Fruit fly (Drosophila melanogaster) whole organism, embryonic: ENCODE data around the gene CG14647.
A peak's percentile ranks its signal among the peaks of the same experiment; 100 is the strongest.

Experiments used
- Bdp1 ChIP-seq: fragments of 200-800 bp; sonication (Bioruptor generic); optimal IDR thresholded peaks from 3 replicates; lab custom pipeline; 2016; ENCODE audit warnings: missing biosample characterization, missing genetic modification characterization
- Blimp-1 ChIP-seq: fragments of 200-800 bp; sonication (Bioruptor generic); optimal IDR thresholded peaks from 3 replicates; lab custom pipeline; 2018; ENCODE audit warnings: missing biosample characterization, missing genetic modification characterization, mild to moderate bottlenecking, moderate library complexity, missing genetic modification reagents
- CG10147 ChIP-seq: fragments of 200-800 bp; sonication (Bioruptor generic); optimal IDR thresholded peaks from 2 replicates; lab custom pipeline; 2019; ENCODE audit warnings: missing biosample characterization, mild to moderate bottlenecking, missing genetic modification characterization, moderate library complexity
- CG10543 ChIP-seq: fragments of 200-800 bp; sonication (Bioruptor generic); optimal IDR thresholded peaks from 3 replicates; lab custom pipeline; 2017; ENCODE audit warnings: missing biosample characterization, mild to moderate bottlenecking, missing genetic modification characterization, moderate library complexity
- CG10979 ChIP-seq: fragments of 200-800 bp; sonication (Bioruptor generic); optimal IDR thresholded peaks from 2 replicates; lab custom pipeline; 2018; ENCODE audit warnings: missing biosample characterization, mild to moderate bottlenecking, missing genetic modification characterization, moderate library complexity
- CG12155 ChIP-seq: fragments of 200-800 bp; sonication (Bioruptor generic); optimal IDR thresholded peaks from 3 replicates; lab custom pipeline; 2016; ENCODE audit warnings: missing biosample characterization, missing genetic modification characterization
- CG12744 ChIP-seq: fragments of 200-800 bp; sonication (Bioruptor generic); optimal IDR thresholded peaks from 2 replicates; lab custom pipeline; 2016; ENCODE audit warnings: missing biosample characterization, missing genetic modification characterization
- CG12769 ChIP-seq: fragments of 200-800 bp; sonication (Bioruptor generic); optimal IDR thresholded peaks from 2 replicates; lab custom pipeline; 2019; ENCODE audit warnings: missing biosample characterization, mild to moderate bottlenecking, missing genetic modification characterization, moderate library complexity
- CG14441 ChIP-seq: fragments of 200-800 bp; sonication (Bioruptor generic); IDR thresholded peaks from 2 replicates; pipeline ENCODE4 v1.3.6; 2022; ENCODE audit warnings: missing biosample characterization, missing genetic modification characterization
- CG32532 ChIP-seq: fragments of 200-800 bp; sonication (Bioruptor generic); IDR thresholded peaks from 2 replicates; pipeline ENCODE4 v1.3.6; 2022; ENCODE audit warnings: missing biosample characterization, missing genetic modification characterization
- CG34422 ChIP-seq: fragments of 200-800 bp; sonication (Bioruptor generic); IDR thresholded peaks from 3 replicates; pipeline ENCODE4 v1.3.6; 2022; ENCODE audit warnings: missing biosample characterization, missing genetic modification characterization
- CG5180 ChIP-seq: fragments of 200-800 bp; sonication (Bioruptor generic); optimal IDR thresholded peaks from 3 replicates; lab custom pipeline; 2017; ENCODE audit warnings: missing biosample characterization, missing genetic modification characterization, mild to moderate bottlenecking, moderate library complexity, missing genetic modification reagents
- CG6683 ChIP-seq: fragments of 200-800 bp; sonication (Bioruptor generic); optimal IDR thresholded peaks from 2 replicates; lab custom pipeline; 2017; ENCODE audit warnings: missing biosample characterization, mild to moderate bottlenecking, missing genetic modification characterization, missing genetic modification reagents
- CG8281 ChIP-seq: fragments of 200-800 bp; sonication (Bioruptor generic); optimal IDR thresholded peaks from 2 replicates; lab custom pipeline; 2018; ENCODE audit warnings: missing biosample characterization, mild to moderate bottlenecking, missing genetic modification characterization, moderate library complexity
- Chrac-16 ChIP-seq: fragments of 200-800 bp; sonication (Bioruptor generic); optimal IDR thresholded peaks from 3 replicates; lab custom pipeline; 2016; ENCODE audit warnings: missing biosample characterization, missing genetic modification characterization
- Dip3 ChIP-seq: fragments of 200-800 bp; sonication (Bioruptor generic); optimal IDR thresholded peaks from 3 replicates; lab custom pipeline; 2016; ENCODE audit warnings: missing biosample characterization, missing genetic modification characterization
- E2f1 ChIP-seq: fragments of 200-800 bp; sonication (Bioruptor generic); IDR thresholded peaks from 2 replicates; pipeline ENCODE4 v1.3.6; 2022; ENCODE audit warnings: missing biosample characterization, missing genetic modification characterization
- E2f2 ChIP-seq: fragments of 200-800 bp; sonication (Bioruptor generic); IDR thresholded peaks from 2 replicates; pipeline ENCODE4 v1.3.6; 2022; ENCODE audit warnings: missing biosample characterization, missing genetic modification characterization
- ERR ChIP-seq: fragments of 200-800 bp; sonication (Bioruptor generic); optimal IDR thresholded peaks from 2 replicates; lab custom pipeline; 2016; ENCODE audit warnings: missing biosample characterization, missing genetic modification characterization
- Fer1 ChIP-seq: fragments of 200-800 bp; sonication (Bioruptor generic); optimal IDR thresholded peaks from 2 replicates; lab custom pipeline; 2017; ENCODE audit warnings: missing biosample characterization, mild to moderate bottlenecking, missing genetic modification characterization
- GATAe ChIP-seq: fragments of 200-800 bp; sonication (Bioruptor generic); conservative IDR thresholded peaks from 2 replicates; pipeline ENCODE4 v1.3.6; 2022; ENCODE audit warnings: missing biosample characterization, missing genetic modification characterization
- HHEX ChIP-seq: fragments of 200-800 bp; sonication (Bioruptor generic); optimal IDR thresholded peaks from 3 replicates; lab custom pipeline; 2017; ENCODE audit warnings: missing biosample characterization, mild to moderate bottlenecking, missing genetic modification characterization, missing genetic modification reagents
- Hmr ChIP-seq: fragments of 200-800 bp; sonication (Bioruptor generic); optimal IDR thresholded peaks from 3 replicates; lab custom pipeline; 2017; ENCODE audit warnings: mild to moderate bottlenecking, missing biosample characterization, missing genetic modification reagents, missing genetic modification characterization
- Med ChIP-seq: fragments of 200-800 bp; sonication (Bioruptor generic); peaks from one replicate; lab custom pipeline; 2016; ENCODE audit warnings: missing biosample characterization, missing genetic modification characterization, mild to moderate bottlenecking, inconsistent platforms, moderate library complexity
- NC2α ChIP-seq: fragments of 200-800 bp; sonication (Bioruptor generic); optimal IDR thresholded peaks from 2 replicates; lab custom pipeline; 2016; ENCODE audit warnings: missing biosample characterization, missing genetic modification characterization
- PHDP ChIP-seq: fragments of 200-800 bp; sonication (Bioruptor generic); optimal IDR thresholded peaks from 3 replicates; lab custom pipeline; 2018; ENCODE audit warnings: missing biosample characterization, mild to moderate bottlenecking, missing genetic modification characterization, moderate library complexity
- Usf ChIP-seq: fragments of 200-800 bp; sonication (Bioruptor generic); optimal IDR thresholded peaks from 2 replicates; lab custom pipeline; 2017; ENCODE audit warnings: missing genotype, missing biosample characterization, missing genetic modification characterization
- bbx ChIP-seq: fragments of 200-800 bp; sonication (Bioruptor generic); IDR thresholded peaks from 2 replicates; pipeline ENCODE4 v1.3.6; 2022; ENCODE audit warnings: missing biosample characterization, missing genetic modification characterization; ENCODE audit not compliant: partially characterized antibody
- bowl ChIP-seq: fragments of 200-800 bp; sonication (Bioruptor generic); IDR thresholded peaks from 2 replicates; pipeline ENCODE4 v1.3.6; 2022; ENCODE audit warnings: missing biosample characterization, missing genetic modification characterization
- cato ChIP-seq: fragments of 200-800 bp; sonication (Bioruptor generic); optimal IDR thresholded peaks from 2 replicates; lab custom pipeline; 2016; ENCODE audit warnings: missing biosample characterization, missing genetic modification characterization, borderline replicate concordance
- cg ChIP-seq: fragments of 200-800 bp; sonication (Bioruptor generic); optimal IDR thresholded peaks from 3 replicates; lab custom pipeline; 2019; ENCODE audit warnings: missing biosample characterization, mild to moderate bottlenecking, missing genetic modification characterization, moderate library complexity
- cwo ChIP-seq: fragments of 200-800 bp; sonication (Bioruptor generic); optimal IDR thresholded peaks from 3 replicates; lab custom pipeline; 2017; ENCODE audit warnings: missing biosample characterization, missing genetic modification characterization, mild to moderate bottlenecking, moderate library complexity, missing genetic modification reagents
- dpn ChIP-seq, 2 experiments: fragments of 200-800 bp; sonication (Bioruptor generic); optimal IDR thresholded peaks; 3 replicates each; lab custom pipeline; 2016; ENCODE audit warnings: missing biosample characterization in 2 of 2, missing genetic modification characterization in 2 of 2
- ewg ChIP-seq: fragments of 200-800 bp; sonication (Bioruptor generic); optimal IDR thresholded peaks from 3 replicates; lab custom pipeline; 2017; ENCODE audit warnings: mild to moderate bottlenecking, missing biosample characterization, missing genetic modification reagents, missing genetic modification characterization
- fd96Cb ChIP-seq: fragments of 200-800 bp; sonication (Bioruptor generic); optimal IDR thresholded peaks from 2 replicates; lab custom pipeline; 2018; ENCODE audit warnings: missing biosample characterization, mild to moderate bottlenecking, missing genetic modification characterization, moderate library complexity
- ftz-f1 ChIP-seq: fragments of 200-800 bp; sonication (Bioruptor generic); optimal IDR thresholded peaks from 2 replicates; lab custom pipeline; 2016; ENCODE audit warnings: missing biosample characterization, missing genetic modification characterization
- grau ChIP-seq: fragments of 200-800 bp; optimal IDR thresholded peaks from 3 replicates; lab custom pipeline; 2019; ENCODE audit warnings: missing biosample characterization, mild to moderate bottlenecking, missing genetic modification characterization, moderate library complexity
- ham ChIP-seq: fragments of 200-800 bp; sonication (Bioruptor generic); IDR thresholded peaks from 2 replicates; pipeline ENCODE4 v1.3.6; 2022; ENCODE audit warnings: missing biosample characterization, missing genetic modification characterization
- lab ChIP-seq: fragments of 200-800 bp; sonication (Bioruptor generic); optimal IDR thresholded peaks from 3 replicates; lab custom pipeline; 2017; ENCODE audit warnings: missing biosample characterization, missing genetic modification characterization, mild to moderate bottlenecking, moderate library complexity, missing genetic modification reagents
- lilli ChIP-seq: fragments of 200-800 bp; sonication (Bioruptor generic); optimal IDR thresholded peaks from 3 replicates; lab custom pipeline; 2016; ENCODE audit warnings: missing biosample characterization, missing genetic modification characterization
- lola ChIP-seq, 3 experiments: fragments of >200 bp in 2 of 3; fragments of 200-800 bp in 1 of 3; sonication (Bioruptor generic) in 1 of 3; optimal IDR thresholded peaks; 2 replicates each; lab custom pipeline; 2017 to 2019; ENCODE audit warnings: missing biosample characterization in 3 of 3, missing genetic modification characterization in 3 of 3, mild to moderate bottlenecking in 1 of 3, moderate library complexity in 1 of 3
- mirr ChIP-seq: fragments of 200-800 bp; sonication (Bioruptor generic); optimal IDR thresholded peaks from 3 replicates; lab custom pipeline; 2018; ENCODE audit warnings: missing biosample characterization, mild to moderate bottlenecking, missing genetic modification characterization
- pzg ChIP-seq: fragments of 200-800 bp; sonication (Bioruptor generic); optimal IDR thresholded peaks from 3 replicates; lab custom pipeline; 2018; ENCODE audit warnings: missing biosample characterization, mild to moderate bottlenecking, missing genetic modification characterization, moderate library complexity
- rib ChIP-seq: fragments of 200-800 bp; sonication (Bioruptor generic); IDR thresholded peaks from 2 replicates; pipeline ENCODE4 v1.3.6; 2022; ENCODE audit warnings: missing biosample characterization, missing genetic modification characterization
- sd ChIP-seq: fragments of 200-800 bp; sonication (Bioruptor generic); optimal IDR thresholded peaks from 3 replicates; lab custom pipeline; 2018; ENCODE audit warnings: missing biosample characterization, mild to moderate bottlenecking, missing genetic modification characterization, moderate library complexity
- slbo ChIP-seq: fragments of 200-800 bp; sonication (Bioruptor generic); IDR thresholded peaks from 2 replicates; pipeline ENCODE4 v1.3.6; 2022; ENCODE audit warnings: missing biosample characterization, missing genetic modification characterization
- sug ChIP-seq: fragments of 200-800 bp; optimal IDR thresholded peaks from 2 replicates; lab custom pipeline; 2019; ENCODE audit warnings: missing biosample characterization, mild to moderate bottlenecking, missing genetic modification characterization, moderate library complexity
- zen2 ChIP-seq: fragments of 200-800 bp; sonication (Bioruptor generic); IDR thresholded peaks from 3 replicates; pipeline ENCODE4 v1.3.6; 2022; ENCODE audit warnings: missing biosample characterization, missing genetic modification characterization; ENCODE audit not compliant: partially characterized antibody

CG14647 gene

DNA sequence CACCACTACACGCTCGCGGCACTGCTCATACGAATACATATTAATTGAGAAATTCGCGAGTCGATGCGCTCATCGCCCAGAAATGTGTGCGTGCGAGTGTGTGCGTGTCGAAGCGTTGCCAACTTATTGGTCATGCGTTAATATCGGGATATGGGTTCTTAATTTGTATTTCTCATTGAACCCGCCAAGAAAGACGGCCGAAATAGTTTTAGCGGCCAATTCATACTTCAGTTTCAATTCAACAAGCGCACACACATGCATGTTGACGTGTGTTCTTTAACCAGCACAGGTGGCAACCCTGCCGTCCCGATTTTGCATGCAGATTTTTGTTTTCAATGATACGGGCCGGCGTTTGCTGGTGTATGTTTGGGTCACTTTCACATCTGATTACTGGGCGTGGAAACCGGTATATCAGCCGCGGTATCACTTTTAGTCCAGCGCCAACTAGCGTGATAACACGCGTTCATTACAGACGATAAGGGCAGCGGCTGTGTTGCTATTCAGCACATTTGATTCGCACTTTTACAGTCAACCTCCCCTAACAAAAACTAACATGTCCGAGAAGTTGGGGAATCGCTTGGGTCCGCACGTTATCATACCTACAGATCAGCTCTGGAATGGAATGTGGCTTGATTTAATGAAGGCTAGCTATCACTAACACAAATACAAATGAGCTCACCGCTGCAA, 3.5 kb downstream of the CG14647 start (continued):
- TF ChIP-seq ftz-f1, result no peak
- TF ChIP-seq CG14441 (GFP tag; lab: Robert Waterston, UW), result no peak
- peak in 1 of 3 experiments; percentile 11 for TF ChIP-seq lola (GFP tag; optimal IDR thresholded peaks at IDR 0.05; lab: Kevin White, UChicago)
- peak; percentile 21 for TF ChIP-seq ewg (GFP tag; lab: Kevin White, UChicago)
- TF ChIP-seq bbx (GFP tag; lab: Robert Waterston, UW), result 0 out of 2 replicates have a peak, but pooled peaks have one; percentile 6
- TF ChIP-seq sug (tag; lab: Kevin White, UChicago), result peak; percentile 65
- no peak for TF ChIP-seq Usf (GFP tag; lab: Kevin White, UChicago)
- peak; percentile 13 for TF ChIP-seq PHDP (tag; lab: Kevin White, UChicago)
- peak; percentile 38 for TF ChIP-seq Dip3 (GFP tag; lab: Kevin White, UChicago)
- peak; percentile 45; the same call in 1 of the 3 replicates for TF ChIP-seq zen2 (GFP tag; lab: Robert Waterston, UW)
- no peak for TF ChIP-seq fd96Cb (tag; lab: Kevin White, UChicago)
- peak; percentile 6 for TF ChIP-seq lilli (GFP tag; lab: Kevin White, UChicago)
- TF ChIP-seq lab (GFP tag; lab: Kevin White, UChicago), result peak; percentile 3
- TF ChIP-seq CG10543 (GFP tag; lab: Kevin White, UChicago), result peak; percentile 35
- peak; percentile 8 for TF ChIP-seq CG12155 (GFP tag; lab: Kevin White, UChicago)
- peak; percentile 88 for TF ChIP-seq rib
- peak; percentile 8 for TF ChIP-seq pzg (GFP tag; lab: Kevin White, UChicago)
- no peak for TF ChIP-seq CG5180 (GFP tag; lab: Kevin White, UChicago)
- TF ChIP-seq CG6683 (GFP tag; lab: Kevin White, UChicago), result no peak
- TF ChIP-seq E2f1 (GFP tag; lab: Robert Waterston, UW), result 0 out of 2 replicates have a peak, but pooled peaks have one; percentile 26
- no peak for TF ChIP-seq CG8281 (tag; lab: Kevin White, UChicago)
- no peak for TF ChIP-seq ham (GFP tag; lab: Robert Waterston, UW)
- peak; percentile 54 for TF ChIP-seq GATAe
- TF ChIP-seq E2f2 (GFP tag; lab: Robert Waterston, UW), result 0 out of 2 replicates have a peak, but pooled peaks have one; percentile 4
- TF ChIP-seq HHEX (GFP tag; lab: Kevin White, UChicago), result peak; percentile 7
- peak; percentile 37 for TF ChIP-seq mirr (GFP tag; lab: Kevin White, UChicago)
- peak; percentile 35 for TF ChIP-seq cwo
- peak; percentile 26 for TF ChIP-seq ERR (GFP tag; lab: Kevin White, UChicago)
- no peak for TF ChIP-seq CG12744 (GFP tag; lab: Kevin White, UChicago)
- TF ChIP-seq cg (GFP tag; lab: Kevin White, UChicago), result peak; percentile 81
- peak; percentile 6 for TF ChIP-seq Bdp1 (GFP tag; lab: Kevin White, UChicago)
- peak; percentile 5 for TF ChIP-seq Chrac-16
- TF ChIP-seq CG10147 (GFP tag; lab: Kevin White, UChicago), result peak; percentile 4
- TF ChIP-seq Fer1 (GFP tag; lab: Kevin White, UChicago), result no peak
- TF ChIP-seq Blimp-1 (GFP tag; lab: Kevin White, UChicago), result peak; percentile 38
- peak; percentile 22; the same call in 1 of the 2 replicates for TF ChIP-seq CG32532 (GFP tag; lab: Robert Waterston, UW)
- peak; percentile 44; the same call in 1 of the 2 replicates for TF ChIP-seq slbo (GFP tag; lab: Robert Waterston, UW)
- TF ChIP-seq CG34422, result no peak
- peak; percentile 79 for TF ChIP-seq grau (tag; lab: Kevin White, UChicago)
- TF ChIP-seq Hmr, result peak; percentile 45
- TF ChIP-seq sd (tag; lab: Kevin White, UChicago), result peak; percentile 97
- TF ChIP-seq NC2α, result no peak
- peak in 1 of 2 experiments; percentile 39 for TF ChIP-seq dpn (GFP tag; optimal IDR thresholded peaks at IDR 0.05; lab: Kevin White, UChicago)
- no peak for TF ChIP-seq cato
- peak; percentile 86 for TF ChIP-seq Med (GFP tag; lab: Kevin White, UChicago)
- TF ChIP-seq bowl (GFP tag; lab: Robert Waterston, UW), result no peak
- peak; percentile 50 for TF ChIP-seq CG12769
- no peak for TF ChIP-seq CG10979 (tag; lab: Kevin White, UChicago)
